Fruit fly (Drosophila melanogaster): ENCODE data around the gene CG10958.

Gene CG10958

DNA sequence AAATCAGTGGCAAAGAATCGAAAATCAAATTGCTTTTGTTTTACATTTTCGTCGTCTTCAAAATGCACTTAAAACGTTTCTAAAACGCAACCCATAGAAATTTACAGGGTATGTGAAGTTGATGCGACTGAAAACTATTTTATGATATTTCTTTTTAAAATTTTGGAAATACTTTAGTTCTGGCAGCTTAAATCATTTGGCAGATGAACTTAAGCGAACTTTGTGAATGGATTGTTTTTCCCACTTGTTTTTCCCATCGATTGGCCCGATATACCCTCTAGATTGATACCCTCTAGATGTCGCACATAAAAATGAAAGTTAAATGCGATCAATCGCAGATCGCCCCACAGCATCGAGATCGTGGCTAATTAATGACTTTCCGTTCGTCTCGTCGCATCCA lies 5.9 kb upstream of the CG10958 start (continued):
- TF ChIP-seq tup (GFP tag; optimal IDR thresholded peaks at IDR 0.05) (no peak), CG10654 (GFP tag; optimal IDR thresholded peaks at IDR 0.05) (peak; percentile 30), bbx (GFP tag; IDR thresholded peaks at IDR 0.05; ENCODE audit: partially characterized antibody) (no peak), CG10431 (GFP tag; optimal IDR thresholded peaks at IDR 0.05) (peak; percentile 11), Ets97D (GFP tag; optimal IDR thresholded peaks at IDR 0.05) (no peak), sima (GFP tag; optimal IDR thresholded peaks at IDR 0.05) (no peak), danr (GFP tag; IDR thresholded peaks at IDR 0.05) (no peak), Max (GFP tag; optimal IDR thresholded peaks at IDR 0.05) (peak; percentile 18), CG7963 (GFP tag; IDR thresholded peaks at IDR 0.05; ENCODE audit: partially characterized antibody) (no peak), dmrt99B (tag; optimal IDR thresholded peaks at IDR 0.05) (peak; percentile 78), tap (tag; optimal IDR thresholded peaks at IDR 0.05) (peak; percentile 57), CG32532 (GFP tag; IDR thresholded peaks at IDR 0.05) (no peak), CG17385 (GFP tag; optimal IDR thresholded peaks at IDR 0.05) (peak; percentile 45), crol (GFP tag; IDR thresholded peaks at IDR 0.05) (no peak), br (optimal IDR thresholded peaks at IDR 0.05) (no peak), Rx (GFP tag; IDR thresholded peaks at IDR 0.05) (peak; percentile 59; the same call in 1 of the 2 replicates), hkb (optimal IDR thresholded peaks at IDR 0.05) (no peak), hkb (GFP tag; IDR thresholded peaks at IDR 0.05) (peak; percentile 65), CG16815 (GFP tag; optimal IDR thresholded peaks at IDR 0.05) (no peak), ssp (GFP tag; IDR thresholded peaks at IDR 0.05) (peak; percentile 45), Antp (GFP tag; optimal IDR thresholded peaks at IDR 0.05) (peak; percentile 38), Hmr (GFP tag; optimal IDR thresholded peaks at IDR 0.05) (no peak), CG15479 (GFP tag; optimal IDR thresholded peaks at IDR 0.05) (no peak), Stat92E (GFP tag; optimal IDR thresholded peaks at IDR 0.05) (no peak), CG1529 (GFP tag; optimal IDR thresholded peaks at IDR 0.05) (peak; percentile 56), CG31441 (GFP tag; IDR thresholded peaks at IDR 0.05) (peak; percentile 65), CG17829 (tag; optimal IDR thresholded peaks at IDR 0.05) (peak; percentile 67), cg (GFP tag; optimal IDR thresholded peaks at IDR 0.05) (no peak), CG3838 (GFP tag; optimal IDR thresholded peaks at IDR 0.05) (no peak), CG12391 (tag; optimal IDR thresholded peaks at IDR 0.05) (peak; percentile 73), amos (GFP tag; IDR thresholded peaks at IDR 0.05; ENCODE audit: partially characterized antibody) (no peak), CG10321 (GFP tag; IDR thresholded peaks at IDR 0.05) (no peak), wek (GFP tag; optimal IDR thresholded peaks at IDR 0.05) (no peak), nau (GFP tag; optimal IDR thresholded peaks at IDR 0.05) (no peak), Kr (GFP tag; optimal IDR thresholded peaks at IDR 0.05) (no peak), CG5953 (GFP tag; IDR thresholded peaks at IDR 0.05) (no peak), CG8388 (GFP tag; optimal IDR thresholded peaks at IDR 0.05) (peak; percentile 74), Atf-2 (GFP tag; optimal IDR thresholded peaks at IDR 0.05) (no peak), luna (GFP tag; optimal IDR thresholded peaks at IDR 0.05) (no peak), caup (GFP tag; optimal IDR thresholded peaks at IDR 0.05; ENCODE audit: severe bottlenecking) (no peak), rib (GFP tag; IDR thresholded peaks at IDR 0.05) (no peak), CG17912 (GFP tag; optimal IDR thresholded peaks at IDR 0.05) (no peak), CG15696 (tag; optimal IDR thresholded peaks at IDR 0.05) (no peak), CkIIα-i1 (GFP tag; IDR thresholded peaks at IDR 0.05) (no peak), CG1602 (GFP tag; optimal IDR thresholded peaks at IDR 0.05) (peak; percentile 50), chn (GFP tag; optimal IDR thresholded peaks at IDR 0.05) (peak; percentile 64), Awh (GFP tag; IDR thresholded peaks at IDR 0.05) (peak; percentile 76), CG1233 (GFP tag; optimal IDR thresholded peaks at IDR 0.05) (peak; percentile 19), sob (GFP tag; IDR thresholded peaks at IDR 0.05) (peak; percentile 14; the same call in 1 of the 2 replicates), lilli (GFP tag; optimal IDR thresholded peaks at IDR 0.05) (peak; percentile 42), Rfx (GFP tag; IDR thresholded peaks at IDR 0.05) (no peak), emc (GFP tag; optimal IDR thresholded peaks at IDR 0.05) (no peak)

Data from whole organism, embryonic.